Worm (Caenorhabditis elegans) whole organism, L3 larva: ENCODE results near the gene srsx-31.
A peak's percentile ranks its signal among the peaks of the same experiment; 100 is the strongest.

Experiments used
- R02D3.7 ChIP-seq: fragments of 150-350 bp; optimal IDR thresholded peaks from 2 replicates; lab custom pipeline; 2014; ENCODE audit warnings: missing biosample characterization, missing genetic modification characterization
- ZK546.5 ChIP-seq: sonication (generic microtip); optimal IDR thresholded peaks from 2 replicates; lab custom pipeline; 2017; ENCODE audit warnings: missing biosample characterization, missing genetic modification characterization
- aly-2 ChIP-seq: fragments of 150-350 bp; optimal IDR thresholded peaks from 2 replicates; lab custom pipeline; 2014; ENCODE audit warnings: missing biosample characterization, missing genetic modification characterization
- ama-1 ChIP-seq: fragments of 150-350 bp; optimal IDR thresholded peaks from 2 replicates; lab custom pipeline; 2018
- ceh-16 ChIP-seq: sonication (generic microtip); optimal IDR thresholded peaks from 2 replicates; lab custom pipeline; 2017; ENCODE audit warnings: missing biosample characterization, missing genetic modification characterization
- ceh-28 ChIP-seq: fragments of 150-350 bp; optimal IDR thresholded peaks from 2 replicates; lab custom pipeline; 2014; ENCODE audit warnings: missing biosample characterization, missing genetic modification reagents, missing genetic modification characterization
- ceh-82 ChIP-seq: fragments of 150-350 bp; optimal IDR thresholded peaks from 2 replicates; lab custom pipeline; 2014; ENCODE audit warnings: missing biosample characterization, missing genetic modification characterization
- ceh-9 ChIP-seq: sonication (generic microtip); optimal IDR thresholded peaks from 2 replicates; lab custom pipeline; 2018; ENCODE audit warnings: missing biosample characterization, missing genetic modification characterization
- daf-12 ChIP-seq: fragments of 150-350 bp; optimal IDR thresholded peaks from 2 replicates; lab custom pipeline; 2014; ENCODE audit warnings: missing biosample characterization, missing genetic modification reagents, missing genetic modification characterization
- egl-27 ChIP-seq: sonication (generic microtip); optimal IDR thresholded peaks from 4 replicates; lab custom pipeline; 2017; ENCODE audit warnings: missing biosample characterization, missing genetic modification reagents, missing genetic modification characterization
- egl-5 ChIP-seq: fragments of 150-350 bp; optimal IDR thresholded peaks from 2 replicates; lab custom pipeline; 2017; ENCODE audit warnings: missing biosample characterization, missing genetic modification reagents, missing genetic modification characterization, inconsistent platforms
- elt-2 ChIP-seq: sonication (generic microtip); optimal IDR thresholded peaks from 2 replicates; lab custom pipeline; 2016; ENCODE audit warnings: missing genetic modification reagents, mild to moderate bottlenecking, missing genetic modification characterization, missing compliant biosample characterization
- eor-1 ChIP-seq, 2 experiments: fragments of 150-350 bp; optimal IDR thresholded peaks; 2 replicates each; lab custom pipeline; 2014 to 2018; ENCODE audit warnings: missing biosample characterization in 2 of 2, missing genetic modification characterization in 2 of 2
- fkh-2 ChIP-seq: fragments of 150-350 bp; optimal IDR thresholded peaks from 2 replicates; lab custom pipeline; 2014; ENCODE audit warnings: missing biosample characterization, missing genetic modification reagents, missing genetic modification characterization
- fos-1 ChIP-seq: fragments of 150-350 bp; optimal IDR thresholded peaks from 2 replicates; lab custom pipeline; 2014; ENCODE audit warnings: missing biosample characterization, missing genetic modification characterization
- hmg-11 ChIP-seq: sonication (generic microtip); optimal IDR thresholded peaks from 2 replicates; lab custom pipeline; 2016; ENCODE audit warnings: missing genetic modification characterization, missing compliant biosample characterization
- jun-1 ChIP-seq: fragments of 150-350 bp; optimal IDR thresholded peaks from 2 replicates; lab custom pipeline; 2014; ENCODE audit warnings: missing biosample characterization, missing genetic modification reagents, missing genetic modification characterization
- lin-15B ChIP-seq: fragments of 150-350 bp; optimal IDR thresholded peaks from 2 replicates; lab custom pipeline; 2014; ENCODE audit warnings: missing biosample characterization, missing genetic modification characterization
- lin-39 ChIP-seq: fragments of 150-350 bp; optimal IDR thresholded peaks from 2 replicates; lab custom pipeline; 2018; ENCODE audit warnings: missing biosample characterization, missing genetic modification reagents, missing genetic modification characterization
- lsy-12 ChIP-seq: sonication (generic microtip); optimal IDR thresholded peaks from 2 replicates; lab custom pipeline; 2016; ENCODE audit warnings: mild to moderate bottlenecking, missing genetic modification characterization, missing compliant biosample characterization
- mdl-1 ChIP-seq: fragments of 150-350 bp; optimal IDR thresholded peaks from 2 replicates; lab custom pipeline; 2014; ENCODE audit warnings: missing biosample characterization, missing genetic modification characterization
- nfya-1 ChIP-seq: sonication (generic microtip); optimal IDR thresholded peaks from 2 replicates; lab custom pipeline; 2017; ENCODE audit warnings: missing genetic modification characterization, mild to moderate bottlenecking, missing compliant biosample characterization, antibody characterized with exemption, moderate library complexity; ENCODE audit not compliant: insufficient read depth
- nhr-11 ChIP-seq: fragments of 150-350 bp; optimal IDR thresholded peaks from 2 replicates; lab custom pipeline; 2014; ENCODE audit warnings: missing biosample characterization, missing genetic modification characterization
- nhr-12 ChIP-seq: fragments of 150-350 bp; optimal IDR thresholded peaks from 2 replicates; lab custom pipeline; 2014; ENCODE audit warnings: missing biosample characterization, missing genetic modification characterization
- nhr-23 ChIP-seq: fragments of 150-350 bp; optimal IDR thresholded peaks from 2 replicates; lab custom pipeline; 2014; ENCODE audit warnings: missing biosample characterization, missing genetic modification reagents, missing genetic modification characterization
- nhr-237 ChIP-seq: fragments of 150-350 bp; optimal IDR thresholded peaks from 2 replicates; lab custom pipeline; 2014; ENCODE audit warnings: missing biosample characterization, missing genetic modification characterization
- nhr-25 ChIP-seq: sonication (generic microtip); optimal IDR thresholded peaks from 2 replicates; lab custom pipeline; 2017; ENCODE audit warnings: missing biosample characterization, missing genetic modification characterization
- nhr-28 ChIP-seq: fragments of 150-350 bp; optimal IDR thresholded peaks from 2 replicates; lab custom pipeline; 2014; ENCODE audit warnings: missing biosample characterization, missing genetic modification characterization
- nhr-43 ChIP-seq: sonication (generic microtip); optimal IDR thresholded peaks from 2 replicates; lab custom pipeline; 2016; ENCODE audit warnings: mild to moderate bottlenecking, missing genetic modification characterization, missing compliant biosample characterization; ENCODE audit not compliant: poor library complexity, severe bottlenecking
- nhr-67 ChIP-seq: fragments of 150-350 bp; optimal IDR thresholded peaks from 2 replicates; lab custom pipeline; 2014; ENCODE audit warnings: missing biosample characterization, missing genetic modification characterization
- nhr-76 ChIP-seq: fragments of 150-350 bp; sonication (generic microtip); optimal IDR thresholded peaks from 5 replicates; lab custom pipeline; 2014; ENCODE audit warnings: missing biosample characterization, missing genetic modification characterization
- nhr-77 ChIP-seq: fragments of 150-350 bp; optimal IDR thresholded peaks from 2 replicates; lab custom pipeline; 2014; ENCODE audit warnings: missing biosample characterization, missing genetic modification characterization
- pha-4 ChIP-seq: fragments of 150-350 bp; optimal IDR thresholded peaks from 2 replicates; lab custom pipeline; 2014; ENCODE audit warnings: missing biosample characterization, missing genetic modification reagents, missing genetic modification characterization
- pqm-1 ChIP-seq: fragments of 150-350 bp; optimal IDR thresholded peaks from 2 replicates; lab custom pipeline; 2017; ENCODE audit warnings: missing biosample characterization, missing genetic modification characterization, inconsistent platforms
- sea-2 ChIP-seq: fragments of 150-350 bp; sonication (generic microtip); optimal IDR thresholded peaks from 4 replicates; lab custom pipeline; 2014; ENCODE audit warnings: missing biosample characterization, missing genetic modification reagents, missing genetic modification characterization
- skn-1 ChIP-seq: fragments of 150-350 bp; optimal IDR thresholded peaks from 2 replicates; lab custom pipeline; 2014; ENCODE audit warnings: missing biosample characterization, missing genetic modification characterization
- snpc-4 ChIP-seq: fragments of 150-350 bp; optimal IDR thresholded peaks from 2 replicates; lab custom pipeline; 2014; ENCODE audit warnings: missing biosample characterization, missing genetic modification characterization
- tbx-2 ChIP-seq: sonication (generic microtip); optimal IDR thresholded peaks from 2 replicates; lab custom pipeline; 2016; ENCODE audit warnings: mild to moderate bottlenecking, missing genetic modification characterization, missing compliant biosample characterization
- unc-62 ChIP-seq: fragments of 150-350 bp; sonication (generic microtip); optimal IDR thresholded peaks from 4 replicates; lab custom pipeline; 2014; ENCODE audit warnings: missing biosample characterization, missing genetic modification reagents, missing genetic modification characterization
- zag-1 ChIP-seq: fragments of 150-350 bp; optimal IDR thresholded peaks from 2 replicates; lab custom pipeline; 2014; ENCODE audit warnings: missing biosample characterization, missing genetic modification characterization
- ztf-11 ChIP-seq: fragments of 150-350 bp; optimal IDR thresholded peaks from 2 replicates; lab custom pipeline; 2014; ENCODE audit warnings: missing biosample characterization, missing genetic modification characterization
- ztf-4 ChIP-seq: fragments of 150-350 bp; optimal IDR thresholded peaks from 2 replicates; lab custom pipeline; 2014; ENCODE audit warnings: missing biosample characterization, missing genetic modification characterization

The srsx-31 gene

ce11 chrV:11239187-11239725 lies 15.6 kb downstream of the srsx-31 start, which contains the start of the genes dvc-1 and ima-1:
dvc-1 (minus strand) TSS chrV:11239331.
ima-1 (plus strand) TSS chrV:11239675.
- TF ChIP-seq lin-39 (tag; lab: Kevin White, UChicago), result peak; percentile 57
- TF ChIP-seq jun-1, result no peak
- TF ChIP-seq R02D3.7 (tag; lab: Kevin White, UChicago), result peak; percentile 98
- TF ChIP-seq nhr-25 (tag; lab: Kevin White, UChicago), result peak; percentile 52
- TF ChIP-seq egl-27, result no peak
- TF ChIP-seq nhr-43, result peak; percentile 60
- TF ChIP-seq daf-12 (tag; lab: Kevin White, UChicago), result no peak
- TF ChIP-seq elt-2 (tag; lab: Kevin White, UChicago), result peak; percentile 53
- peak; percentile 47 for TF ChIP-seq nhr-23
- peak; percentile 55 for TF ChIP-seq lin-15B
- TF ChIP-seq ceh-82 (tag; lab: Kevin White, UChicago), result peak; percentile 61
- peak; percentile 67 for TF ChIP-seq pha-4 (tag; lab: Kevin White, UChicago)
- peak; percentile 60 for TF ChIP-seq snpc-4 (tag; lab: Kevin White, UChicago)
- no peak for TF ChIP-seq aly-2 (tag; lab: Kevin White, UChicago)
- no peak for TF ChIP-seq ztf-11 (tag; lab: Kevin White, UChicago)

ce11 chrV:11235876-11236275 lies 19.0 kb downstream of the srsx-31 start:
- TF ChIP-seq elt-2 (tag; lab: Kevin White, UChicago) (peak; percentile 98), pqm-1 (tag; lab: Kevin White, UChicago) (peak; percentile 52), nhr-237 (tag; lab: Kevin White, UChicago) (no peak)
- TF ChIP-seq, all 47 proteins: peak for 2

ce11 chrV:11234350-11234749 lies 20.5 kb downstream of the srsx-31 start, which contains the start of gene T19B10.5:
T19B10.5 (plus strand) TSS chrV:11234650.
- TF ChIP-seq nfya-1 (tag; lab: Kevin White, UChicago) (no peak), nhr-28 (tag; lab: Kevin White, UChicago) (no peak), snpc-4 (tag; lab: Kevin White, UChicago) (no peak), nhr-11 (tag; lab: Kevin White, UChicago) (no peak), zag-1 (no peak), ama-1 (lab: Kevin White, UChicago) (no peak), egl-27 (no peak), sea-2 (GFP tag; lab: Kevin White, UChicago) (no peak)
- TF ChIP-seq, all 47 proteins: peak for 0

- TF ChIP-seq nhr-43, result peak; percentile 30
- TF ChIP-seq nhr-12 (tag; lab: Kevin White, UChicago), result no peak
Measured at ce11 chrV:11231177-11231576, 23.7 kb downstream of the srsx-31 start.

ce11 chrV:11228653-11229173 lies 26.2 kb downstream of the srsx-31 start, which contains the start of gene pqn-70:
pqn-70 (minus strand) TSS chrV:11228703.
- TF ChIP-seq ceh-9 (no peak), nfya-1 (tag; lab: Kevin White, UChicago) (peak; percentile 93), tbx-2 (tag; lab: Kevin White, UChicago) (peak; percentile 45), egl-5 (peak; percentile 77), ceh-16 (tag; lab: Kevin White, UChicago) (no peak), skn-1 (tag; lab: Kevin White, UChicago) (peak; percentile 51), fos-1 (tag; lab: Kevin White, UChicago) (no peak), mdl-1 (tag; lab: Kevin White, UChicago) (peak; percentile 19), nhr-23 (peak; percentile 89), nhr-11 (tag; lab: Kevin White, UChicago) (no peak), nhr-76 (tag; lab: Kevin White, UChicago) (no peak), nhr-77 (tag; lab: Kevin White, UChicago) (no peak), unc-62 (GFP tag; lab: Kevin White, UChicago) (no peak), daf-12 (tag; lab: Kevin White, UChicago) (no peak), sea-2 (GFP tag; lab: Kevin White, UChicago) (no peak), nhr-12 (tag; lab: Kevin White, UChicago) (no peak), nhr-67 (tag; lab: Kevin White, UChicago) (no peak), fkh-2 (tag; lab: Kevin White, UChicago) (no peak), ztf-11 (tag; lab: Kevin White, UChicago) (no peak), ceh-82 (tag; lab: Kevin White, UChicago) (peak; percentile 73), lin-39 (tag; lab: Kevin White, UChicago) (peak; percentile 89), eor-1 (tag; optimal IDR thresholded peaks at IDR 0.05; lab: Kevin White, UChicago) (no peak), egl-27 (peak; percentile 19), ztf-4 (tag; lab: Kevin White, UChicago) (peak; percentile 55), pqm-1 (tag; lab: Kevin White, UChicago) (peak; percentile 51), jun-1 (peak; percentile 66), ZK546.5 (tag; lab: Kevin White, UChicago) (no peak), lsy-12 (tag; lab: Kevin White, UChicago) (peak; percentile 85), hmg-11 (tag; lab: Kevin White, UChicago) (peak; percentile 91), nhr-43 (peak; percentile 75), ceh-28 (peak; percentile 94), R02D3.7 (tag; lab: Kevin White, UChicago) (peak; percentile 53), ama-1 (lab: Kevin White, UChicago) (peak; percentile 63), pha-4 (tag; lab: Kevin White, UChicago) (peak; percentile 89)
